Worm (Caenorhabditis elegans) whole organism, early embryonic: ENCODE results near the gene F23H11.7.
A peak's percentile ranks its signal among the peaks of the same experiment; 100 is the strongest.

Source experiments
- aly-1 ChIP-seq: sonication (generic microtip); optimal IDR thresholded peaks from 2 replicates; lab custom pipeline; 2016; ENCODE audit warnings: missing genetic modification characterization, missing compliant biosample characterization
- ama-1 ChIP-seq: fragments of 150-350 bp; optimal IDR thresholded peaks from 2 replicates; lab custom pipeline; 2014
- flt-1 ChIP-seq: fragments of 200-800 bp; sonication (Bioruptor generic); IDR thresholded peaks from 2 replicates; pipeline ENCODE4 v1.3.6; 2022; ENCODE audit warnings: missing genetic modification characterization, missing compliant biosample characterization
- scrt-1 ChIP-seq: fragments of 200-800 bp; sonication (Bioruptor generic); IDR thresholded peaks from 2 replicates; pipeline ENCODE4 v1.3.6; 2022; ENCODE audit warnings: missing genetic modification characterization, missing compliant biosample characterization

ce11 chrIII:887874-888299 lies 31.3 kb downstream of the F23H11.7 start:
- TF ChIP-seq ama-1 (no peak), scrt-1 (GFP tag; lab: Robert Waterston, UW) (no peak), aly-1 (peak; percentile 28), flt-1 (0 out of 2 replicates have a peak, but pooled peaks have one; percentile 25)
